Worm (Caenorhabditis elegans): ENCODE results near the gene F46H5.7.

ce11 chrX:7265348-7265747 lies 22.6 kb upstream of the F46H5.7 start, which contains the start of gene F46H5.2:
- TF ChIP-seq nhr-129 (tag; optimal IDR thresholded peaks at IDR 0.05), result no peak
- no peak for TF ChIP-seq crh-2 (tag; optimal IDR thresholded peaks at IDR 0.05)
- TF ChIP-seq egl-27 (tag; optimal IDR thresholded peaks at IDR 0.05), result no peak
- no peak for TF ChIP-seq nhr-6 (tag; optimal IDR thresholded peaks at IDR 0.05)
- no peak for TF ChIP-seq snpc-4 (tag; optimal IDR thresholded peaks at IDR 0.05)
- no peak for TF ChIP-seq ztf-11 (tag; optimal IDR thresholded peaks at IDR 0.05)
- TF ChIP-seq fos-1 (tag; optimal IDR thresholded peaks at IDR 0.05), result no peak
- TF ChIP-seq zag-1 (tag; optimal IDR thresholded peaks at IDR 0.05), result no peak

All from whole organism, L2 larva.